Worm (Caenorhabditis elegans) whole organism, late embryonic: ENCODE results near the gene ZK354.3.

Experiments
- dmd-4 ChIP-seq: sonication (generic microtip); optimal IDR thresholded peaks from 2 replicates; lab custom pipeline; 2016; ENCODE audit warnings: borderline replicate concordance, missing genetic modification characterization, missing compliant biosample characterization
- dve-1 ChIP-seq: sonication (generic microtip); optimal IDR thresholded peaks from 2 replicates; lab custom pipeline; 2017; ENCODE audit warnings: antibody characterized with exemption, mild to moderate bottlenecking, missing genetic modification characterization, missing compliant biosample characterization
- hlh-6 ChIP-seq: sonication (generic microtip); optimal IDR thresholded peaks from 2 replicates; lab custom pipeline; 2016; ENCODE audit warnings: missing genotype, missing genetic modification characterization, missing compliant biosample characterization
- pha-4 ChIP-seq: fragments of 150-350 bp; optimal IDR thresholded peaks from 2 replicates; lab custom pipeline; 2018; ENCODE audit warnings: missing biosample characterization, missing genetic modification reagents, missing genetic modification characterization
- sox-4 ChIP-seq: sonication (generic microtip); optimal IDR thresholded peaks from 2 replicates; lab custom pipeline; 2017; ENCODE audit warnings: mild to moderate bottlenecking, missing genetic modification characterization, inconsistent platforms, missing compliant biosample characterization
- tbx-2 ChIP-seq: sonication (generic microtip); optimal IDR thresholded peaks from 2 replicates; lab custom pipeline; 2016; ENCODE audit warnings: missing genetic modification characterization, missing compliant biosample characterization

ce11 chrIV:5287190-5287589, 22.7 kb upstream of the ZK354.3 start:
- TF ChIP-seq pha-4 (tag; lab: Kevin White, UChicago) (no peak), sox-4 (tag; lab: Kevin White, UChicago) (no peak), dve-1 (tag; lab: Kevin White, UChicago) (no peak), tbx-2 (tag; lab: Kevin White, UChicago) (no peak), dmd-4 (no peak), hlh-6 (tag; lab: Kevin White, UChicago) (no peak)
